Fruit fly (Drosophila melanogaster) whole organism, embryonic: ENCODE data around the gene hop.

Experiments
- Ada2b ChIP-seq: fragments of 200-800 bp; sonication (Bioruptor generic); IDR thresholded peaks from 2 replicates; pipeline ENCODE4 v1.3.6; 2022; ENCODE audit warnings: missing biosample characterization, missing genetic modification characterization
- Adf1 ChIP-seq: fragments of 200-800 bp; sonication (Bioruptor generic); IDR thresholded peaks from 2 replicates; pipeline ENCODE4 v1.3.6; 2022; ENCODE audit warnings: missing biosample characterization, missing genetic modification characterization
- Awh ChIP-seq: fragments of 200-800 bp; sonication (Bioruptor generic); IDR thresholded peaks from 2 replicates; pipeline ENCODE4, ENCODE4 v1.3.6; 2022; ENCODE audit warnings: missing biosample characterization, missing genetic modification characterization
- B-H2 ChIP-seq: fragments of 200-800 bp; sonication (Bioruptor generic); optimal IDR thresholded peaks from 2 replicates; lab custom pipeline; 2018; ENCODE audit warnings: missing biosample characterization, mild to moderate bottlenecking, missing genetic modification characterization
- CG1024 ChIP-seq: fragments of 200-800 bp; sonication (Bioruptor generic); IDR thresholded peaks from 2 replicates; pipeline ENCODE4 v1.3.6; 2022; ENCODE audit warnings: missing biosample characterization, missing genetic modification characterization
- CG10565 ChIP-seq: fragments of 200-800 bp; sonication (Bioruptor generic); optimal IDR thresholded peaks from 3 replicates; lab custom pipeline; 2016; ENCODE audit warnings: missing biosample characterization, mild to moderate bottlenecking, missing genetic modification characterization
- CG11504 ChIP-seq: fragments of 200-800 bp; sonication (Bioruptor generic); optimal IDR thresholded peaks from 3 replicates; lab custom pipeline; 2019; ENCODE audit warnings: missing biosample characterization, mild to moderate bottlenecking, missing genetic modification characterization, moderate library complexity
- CG1233 ChIP-seq: fragments of 200-800 bp; sonication (Bioruptor generic); optimal IDR thresholded peaks from 4 replicates; lab custom pipeline; 2018; ENCODE audit warnings: missing biosample characterization, mild to moderate bottlenecking, missing genetic modification characterization
- CG12769 ChIP-seq: fragments of 200-800 bp; sonication (Bioruptor generic); optimal IDR thresholded peaks from 2 replicates; lab custom pipeline; 2019; ENCODE audit warnings: missing biosample characterization, mild to moderate bottlenecking, missing genetic modification characterization, moderate library complexity
- CG12942 ChIP-seq: fragments of 200-800 bp; sonication (Bioruptor generic); optimal IDR thresholded peaks from 3 replicates; lab custom pipeline; 2016; ENCODE audit warnings: missing biosample characterization, missing genetic modification characterization
- CG13624 ChIP-seq: fragments of 200-800 bp; sonication (Bioruptor generic); optimal IDR thresholded peaks from 2 replicates; lab custom pipeline; 2016; ENCODE audit warnings: missing biosample characterization, missing genetic modification characterization
- CG14860 ChIP-seq: fragments of 200-800 bp; sonication (Bioruptor generic); IDR thresholded peaks from 3 replicates; pipeline ENCODE4 v1.3.6; 2022; ENCODE audit warnings: missing biosample characterization, missing genetic modification characterization; ENCODE audit not compliant: partially characterized antibody
- CG16863 ChIP-seq: fragments of 200-800 bp; sonication (Bioruptor generic); optimal IDR thresholded peaks from 3 replicates; lab custom pipeline; 2016; ENCODE audit warnings: missing biosample characterization, missing genetic modification characterization
- CG18011 ChIP-seq: fragments of 200-800 bp; sonication (Bioruptor generic); optimal IDR thresholded peaks from 2 replicates; lab custom pipeline; 2017; ENCODE audit warnings: missing biosample characterization, missing genetic modification characterization, mild to moderate bottlenecking, moderate library complexity, missing genotype
- CG18476 ChIP-seq: fragments of 200-800 bp; sonication (Bioruptor generic); optimal IDR thresholded peaks from 2 replicates; lab custom pipeline; 2016; ENCODE audit warnings: missing biosample characterization, mild to moderate bottlenecking, missing genetic modification characterization
- CG2129 ChIP-seq: fragments of 200-800 bp; sonication (Bioruptor generic); IDR thresholded peaks from 2 replicates; pipeline ENCODE4 v1.3.6; 2022; ENCODE audit warnings: missing biosample characterization, missing genetic modification characterization; ENCODE audit not compliant: partially characterized antibody
- CG2889 ChIP-seq: fragments of 200-800 bp; sonication (Bioruptor generic); IDR thresholded peaks from 3 replicates; pipeline ENCODE4 v1.3.6; 2022; ENCODE audit warnings: missing biosample characterization, missing genetic modification characterization
- CG3281 ChIP-seq: fragments of 200-800 bp; sonication (Bioruptor generic); optimal IDR thresholded peaks from 3 replicates; lab custom pipeline; 2017; ENCODE audit warnings: missing biosample characterization, mild to moderate bottlenecking, missing genetic modification characterization
- CG3407 ChIP-seq: fragments of 200-800 bp; sonication (Bioruptor generic); optimal IDR thresholded peaks from 2 replicates; lab custom pipeline; 2018; ENCODE audit warnings: missing biosample characterization, mild to moderate bottlenecking, missing genetic modification characterization
- CG4424 ChIP-seq: fragments of 200-800 bp; sonication (Bioruptor generic); optimal IDR thresholded peaks from 3 replicates; lab custom pipeline; 2016; ENCODE audit warnings: missing biosample characterization, missing genetic modification characterization
- CG5245 ChIP-seq: fragments of 200-800 bp; sonication (Bioruptor generic); optimal IDR thresholded peaks from 3 replicates; lab custom pipeline; 2016; ENCODE audit warnings: missing biosample characterization, missing genetic modification characterization
- CG7786 ChIP-seq: fragments of 200-800 bp; sonication (Bioruptor generic); optimal IDR thresholded peaks from 2 replicates; lab custom pipeline; 2016; ENCODE audit warnings: missing biosample characterization, missing genetic modification characterization
- CG7928 ChIP-seq: fragments of 200-800 bp; sonication (Bioruptor generic); optimal IDR thresholded peaks from 2 replicates; lab custom pipeline; 2017; ENCODE audit warnings: missing biosample characterization, mild to moderate bottlenecking, missing genetic modification characterization
- D19B ChIP-seq: fragments of 200-800 bp; sonication (Bioruptor generic); optimal IDR thresholded peaks from 2 replicates; lab custom pipeline; 2017; ENCODE audit warnings: missing biosample characterization, mild to moderate bottlenecking, missing genetic modification characterization
- GATAe ChIP-seq: fragments of 200-800 bp; sonication (Bioruptor generic); conservative IDR thresholded peaks from 2 replicates; pipeline ENCODE4 v1.3.6; 2022; ENCODE audit warnings: missing biosample characterization, missing genetic modification characterization
- MBD-R2 ChIP-seq: fragments of 200-800 bp; sonication (Bioruptor generic); IDR thresholded peaks from 2 replicates; pipeline ENCODE4 v1.3.6; 2022; ENCODE audit warnings: missing biosample characterization, missing genetic modification characterization
- Neu2 ChIP-seq: fragments of 200-800 bp; sonication (Bioruptor generic); optimal IDR thresholded peaks from 3 replicates; lab custom pipeline; 2016; ENCODE audit warnings: missing biosample characterization, missing genetic modification characterization, borderline replicate concordance
- NfI ChIP-seq: fragments of 200-800 bp; sonication (Bioruptor generic); optimal IDR thresholded peaks from 3 replicates; lab custom pipeline; 2018; ENCODE audit warnings: missing biosample characterization, mild to moderate bottlenecking, missing genetic modification characterization, moderate library complexity
- Ssrp ChIP-seq: fragments of 200-800 bp; sonication (Bioruptor generic); optimal IDR thresholded peaks from 2 replicates; lab custom pipeline; 2018; ENCODE audit warnings: missing biosample characterization, mild to moderate bottlenecking, missing genetic modification characterization, moderate library complexity
- Stat92E ChIP-seq, 3 experiments: fragments of >200 bp in 2 of 3; fragments of 200-800 bp in 1 of 3; sonication (Bioruptor generic) in 1 of 3; optimal IDR thresholded peaks; 2 replicates each; lab custom pipeline; 2017 to 2019; ENCODE audit warnings: missing biosample characterization in 3 of 3, missing genetic modification characterization in 3 of 3, mild to moderate bottlenecking in 1 of 3, moderate library complexity in 1 of 3
- ac ChIP-seq: fragments of 200-800 bp; sonication (Bioruptor generic); optimal IDR thresholded peaks from 3 replicates; lab custom pipeline; 2017; ENCODE audit warnings: missing biosample characterization, mild to moderate bottlenecking, missing genetic modification characterization
- bigmax ChIP-seq: fragments of 200-800 bp; sonication (Bioruptor generic); optimal IDR thresholded peaks from 2 replicates; lab custom pipeline; 2018; ENCODE audit warnings: missing biosample characterization, mild to moderate bottlenecking, missing genetic modification characterization
- da ChIP-seq: fragments of 200-800 bp; sonication (Bioruptor generic); optimal IDR thresholded peaks from 2 replicates; lab custom pipeline; 2016; ENCODE audit warnings: missing biosample characterization, missing genetic modification characterization
- dpn ChIP-seq, 2 experiments: fragments of 200-800 bp; sonication (Bioruptor generic); optimal IDR thresholded peaks; 3 replicates each; lab custom pipeline; 2016; ENCODE audit warnings: missing biosample characterization in 2 of 2, missing genetic modification characterization in 2 of 2
- fd102C ChIP-seq: fragments of 200-800 bp; sonication (Bioruptor generic); optimal IDR thresholded peaks from 2 replicates; lab custom pipeline; 2018; ENCODE audit warnings: missing biosample characterization, mild to moderate bottlenecking, missing genetic modification characterization, moderate library complexity
- gcm ChIP-seq: fragments of 200-800 bp; sonication (Bioruptor generic); optimal IDR thresholded peaks from 2 replicates; lab custom pipeline; 2019; ENCODE audit warnings: missing biosample characterization, mild to moderate bottlenecking, missing genetic modification characterization, moderate library complexity
- gcm2 ChIP-seq: fragments of 200-800 bp; sonication (Bioruptor generic); optimal IDR thresholded peaks from 2 replicates; lab custom pipeline; 2016; ENCODE audit warnings: missing biosample characterization, missing genetic modification characterization
- gfzf ChIP-seq: fragments of 200-800 bp; sonication (Bioruptor generic); optimal IDR thresholded peaks from 2 replicates; lab custom pipeline; 2016; ENCODE audit warnings: missing biosample characterization, mild to moderate bottlenecking, missing genetic modification characterization, moderate library complexity
- her ChIP-seq: fragments of 200-800 bp; sonication (Bioruptor generic); optimal IDR thresholded peaks from 2 replicates; lab custom pipeline; 2016; ENCODE audit warnings: missing biosample characterization, missing genetic modification characterization
- mirr ChIP-seq: fragments of 200-800 bp; sonication (Bioruptor generic); optimal IDR thresholded peaks from 3 replicates; lab custom pipeline; 2018; ENCODE audit warnings: missing biosample characterization, mild to moderate bottlenecking, missing genetic modification characterization
- mld ChIP-seq: fragments of 200-800 bp; sonication (Bioruptor generic); IDR thresholded peaks from 3 replicates; pipeline ENCODE4 v1.3.6; 2022; ENCODE audit warnings: missing biosample characterization, missing genetic modification characterization; ENCODE audit not compliant: partially characterized antibody
- peb ChIP-seq: fragments of 200-800 bp; sonication (Bioruptor generic); IDR thresholded peaks from 2 replicates; pipeline ENCODE4 v1.3.6; 2022; ENCODE audit warnings: missing biosample characterization, missing genetic modification characterization
- slp2 ChIP-seq: fragments of 200-800 bp; sonication (Bioruptor generic); optimal IDR thresholded peaks from 2 replicates; lab custom pipeline; 2016; ENCODE audit warnings: missing biosample characterization, missing genetic modification characterization
- ssp ChIP-seq: fragments of 200-800 bp; sonication (Bioruptor generic); IDR thresholded peaks from 2 replicates; pipeline ENCODE4 v1.3.6; 2022; ENCODE audit warnings: missing biosample characterization, missing genetic modification characterization
- tx ChIP-seq: fragments of 200-800 bp; sonication (Bioruptor generic); optimal IDR thresholded peaks from 2 replicates; lab custom pipeline; 2016; ENCODE audit warnings: missing biosample characterization, missing genetic modification characterization

The hop gene

DNA sequence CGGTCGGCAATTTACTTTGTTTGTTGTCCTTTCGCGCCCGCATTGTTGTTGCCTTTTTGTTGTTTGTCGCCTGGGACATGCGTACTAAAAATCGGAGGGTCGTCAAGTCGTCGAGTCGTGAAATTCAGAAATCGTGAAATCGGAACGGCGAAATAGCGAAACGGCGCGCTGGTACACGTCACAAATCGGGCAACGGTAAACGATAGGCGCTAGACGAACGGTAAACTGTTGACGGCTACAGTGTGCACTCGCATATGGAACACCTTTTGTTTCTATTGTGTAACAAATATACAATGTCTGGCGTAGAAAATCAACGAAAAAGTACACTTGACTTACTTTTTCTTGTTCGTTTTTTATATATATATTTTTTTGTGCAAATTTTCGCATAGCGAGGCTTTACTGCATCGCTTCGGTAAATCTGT lies 16.1 kb upstream of the hop start (continued):
- TF ChIP-seq CG1024 (GFP tag; lab: Robert Waterston, UW): peak; percentile 32; the same call in 1 of the 2 replicates
- TF ChIP-seq CG5245 (GFP tag; lab: Kevin White, UChicago): no peak
- TF ChIP-seq CG10565: no peak
- peak; percentile 31 for TF ChIP-seq slp2
- TF ChIP-seq dpn (GFP tag; optimal IDR thresholded peaks at IDR 0.05; lab: Kevin White, UChicago): peak; percentile 62 to 63
- TF ChIP-seq mirr (GFP tag; lab: Kevin White, UChicago): peak; percentile 8
- TF ChIP-seq CG14860 (GFP tag; lab: Robert Waterston, UW): no peak
- TF ChIP-seq Stat92E (GFP tag; optimal IDR thresholded peaks at IDR 0.05; lab: Kevin White, UChicago): no peak
- no peak for TF ChIP-seq ac (GFP tag; lab: Kevin White, UChicago)
- TF ChIP-seq CG7928 (GFP tag; lab: Kevin White, UChicago): no peak
- peak; percentile 82 for TF ChIP-seq Ada2b (GFP tag; lab: Robert Waterston, UW)
- TF ChIP-seq B-H2 (GFP tag; lab: Kevin White, UChicago): peak; percentile 58
- peak; percentile 65; the same call in 2 of the 3 replicates for TF ChIP-seq CG2889 (GFP tag; lab: Robert Waterston, UW)
- no peak for TF ChIP-seq peb
- peak; percentile 66 for TF ChIP-seq ssp
- no peak for TF ChIP-seq her
- TF ChIP-seq tx (GFP tag; lab: Kevin White, UChicago): peak; percentile 7
- no peak for TF ChIP-seq gfzf (GFP tag; lab: Kevin White, UChicago)
- TF ChIP-seq GATAe: 0 out of 2 replicates have a peak, but pooled peaks have one; percentile 21
- no peak for TF ChIP-seq fd102C (GFP tag; lab: Kevin White, UChicago)
- TF ChIP-seq CG7786 (GFP tag; lab: Kevin White, UChicago): no peak
- TF ChIP-seq Awh (GFP tag; lab: Robert Waterston, UW): peak; percentile 49; the same call in 1 of the 2 replicates
- peak; percentile 67 for TF ChIP-seq CG13624
- TF ChIP-seq CG11504 (tag; lab: Kevin White, UChicago): peak; percentile 76
- no peak for TF ChIP-seq CG16863 (GFP tag; lab: Kevin White, UChicago)
- TF ChIP-seq CG1233 (GFP tag; lab: Kevin White, UChicago): peak; percentile 53
- TF ChIP-seq Neu2: no peak
- TF ChIP-seq Ssrp: peak; percentile 21
- no peak for TF ChIP-seq gcm (GFP tag; lab: Kevin White, UChicago)
- TF ChIP-seq CG3407 (GFP tag; lab: Kevin White, UChicago): no peak
- no peak for TF ChIP-seq CG2129 (GFP tag; lab: Robert Waterston, UW)
- peak; percentile 43 for TF ChIP-seq CG12942
- TF ChIP-seq mld: no peak
- TF ChIP-seq Adf1 (GFP tag; lab: Robert Waterston, UW): peak; percentile 41; the same call in 1 of the 2 replicates
- peak; percentile 31 for TF ChIP-seq gcm2 (GFP tag; lab: Kevin White, UChicago)

DNA sequence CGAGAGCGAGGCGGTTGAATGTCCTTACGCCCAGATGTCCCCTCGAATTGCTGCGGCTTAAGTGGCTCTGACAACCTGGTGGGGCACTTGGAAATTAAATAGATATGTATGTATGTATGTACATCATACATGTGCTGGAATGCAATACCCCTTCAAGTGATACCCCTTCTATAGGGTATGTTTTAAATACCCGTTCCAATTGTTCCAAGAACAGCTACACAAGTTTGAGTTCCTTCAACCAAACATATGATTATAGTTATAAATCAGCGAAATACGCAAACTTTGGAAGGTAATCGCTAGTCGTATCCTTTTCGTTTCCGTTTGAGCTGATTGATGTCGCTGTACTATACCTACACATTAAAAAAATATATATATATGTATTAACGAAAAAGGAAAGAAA lies 15.6 kb upstream of the hop start:
- peak; percentile 65 for TF ChIP-seq D19B (GFP tag; lab: Kevin White, UChicago)
- TF ChIP-seq CG18011 (GFP tag; lab: Kevin White, UChicago): no peak
- TF ChIP-seq CG12769 (tag; lab: Kevin White, UChicago): peak; percentile 1

DNA sequence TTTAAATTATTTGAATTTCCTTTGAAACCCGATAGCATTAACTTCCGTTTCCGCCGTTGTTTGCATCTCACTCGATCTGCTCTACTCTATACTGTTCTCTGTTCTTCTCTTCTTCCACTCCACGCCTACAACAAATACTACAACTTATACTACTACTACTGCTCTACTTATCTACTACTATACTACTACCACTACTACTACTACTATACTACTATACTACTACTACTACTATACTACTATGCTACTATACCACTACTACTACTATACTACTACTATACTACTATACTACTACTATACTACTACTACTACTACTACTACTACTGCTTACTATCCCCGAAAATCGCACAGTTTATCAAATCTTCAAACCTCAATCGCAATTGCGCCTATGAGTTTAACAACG lies 14.7 kb upstream of the hop start:
- no peak for TF ChIP-seq CG18476 (GFP tag; lab: Kevin White, UChicago)
- no peak for TF ChIP-seq NfI (GFP tag; lab: Kevin White, UChicago)
- no peak for TF ChIP-seq MBD-R2 (GFP tag; lab: Robert Waterston, UW)
- TF ChIP-seq CG3281 (GFP tag; lab: Kevin White, UChicago): no peak
- TF ChIP-seq CG4424: peak; percentile 93
- TF ChIP-seq bigmax (GFP tag; lab: Kevin White, UChicago): no peak
- no peak for TF ChIP-seq da
